Worm (Caenorhabditis elegans) whole organism, L4 larva: ENCODE results near the gene gcy-29.

Source experiments
- D1046.2 ChIP-seq: fragments of 200-800 bp; sonication (Bioruptor generic); IDR thresholded peaks from 2 replicates; pipeline ENCODE4 v1.3.6; 2022; ENCODE audit warnings: missing genetic modification characterization, missing compliant biosample characterization
- F26F4.8 ChIP-seq: fragments of 200-800 bp; sonication (Bioruptor generic); conservative IDR thresholded peaks from 2 replicates; pipeline ENCODE4 v1.3.6; 2022; ENCODE audit warnings: missing genetic modification characterization, missing compliant biosample characterization
- F37D6.2 ChIP-seq: sonication (generic microtip); optimal IDR thresholded peaks from 2 replicates; lab custom pipeline; 2016; ENCODE audit warnings: mild to moderate bottlenecking, missing genetic modification characterization, missing compliant biosample characterization
- F44E2.7 ChIP-seq: fragments of 200-800 bp; sonication (Bioruptor generic); IDR thresholded peaks from 2 replicates; pipeline ENCODE4 v2.1.2; 2022; ENCODE audit warnings: missing genetic modification characterization, missing compliant biosample characterization
- T20F7.1 ChIP-seq: fragments of 200-800 bp; sonication (Bioruptor generic); optimal IDR thresholded peaks from 2 replicates; lab custom pipeline; 2018; ENCODE audit warnings: mild to moderate bottlenecking, missing genetic modification characterization, missing compliant biosample characterization
- T26A8.4 ChIP-seq: fragments of 200-800 bp; sonication (Bioruptor generic); IDR thresholded peaks from 2 replicates; pipeline ENCODE4 v1.3.6; 2022; ENCODE audit warnings: missing genetic modification characterization, missing compliant biosample characterization
- Y105C5A.15 ChIP-seq: fragments of 200-800 bp; sonication (Bioruptor generic); IDR thresholded peaks from 2 replicates; pipeline ENCODE4 v1.3.6; 2022; ENCODE audit warnings: missing genetic modification characterization, missing compliant biosample characterization
- Y5F2A.4 ChIP-seq: fragments of 200-800 bp; sonication (Bioruptor generic); optimal IDR thresholded peaks from 2 replicates; lab custom pipeline; 2018; ENCODE audit warnings: mild to moderate bottlenecking, missing genetic modification characterization, missing compliant biosample characterization
- ZK337.2 ChIP-seq: fragments of 200-800 bp; sonication (Bioruptor generic); IDR thresholded peaks from 2 replicates; pipeline ENCODE4 v1.3.6; 2022; ENCODE audit warnings: missing genetic modification reagents, missing genetic modification characterization, missing compliant biosample characterization
- ZK546.5 ChIP-seq, 2 experiments: sonication (generic microtip); optimal IDR thresholded peaks; 2 replicates each; lab custom pipeline; 2017; ENCODE audit warnings: missing biosample characterization in 2 of 2, missing genetic modification characterization in 2 of 2
- aha-1 ChIP-seq: fragments of 150-350 bp; peaks from one replicate; lab custom pipeline; 2014; ENCODE audit warnings: missing biosample characterization, missing genetic modification characterization
- aly-2 ChIP-seq: sonication (generic microtip); optimal IDR thresholded peaks from 2 replicates; lab custom pipeline; 2018; ENCODE audit warnings: missing biosample characterization, missing genetic modification characterization
- attf-4 ChIP-seq: sonication (generic microtip); optimal IDR thresholded peaks from 3 replicates; lab custom pipeline; 2017; ENCODE audit warnings: missing biosample characterization, missing genetic modification characterization
- ceh-32 ChIP-seq: sonication (generic microtip); optimal IDR thresholded peaks from 2 replicates; lab custom pipeline; 2016; ENCODE audit warnings: mild to moderate bottlenecking, missing genetic modification characterization, missing compliant biosample characterization; ENCODE audit not compliant: poor library complexity
- ceh-44 ChIP-seq: fragments of 200-800 bp; sonication (Bioruptor generic); IDR thresholded peaks from 2 replicates; pipeline ENCODE4 v1.3.6; 2022; ENCODE audit warnings: missing genetic modification reagents, missing genetic modification characterization, missing compliant biosample characterization
- ceh-82 ChIP-seq: sonication (generic microtip); optimal IDR thresholded peaks from 2 replicates; lab custom pipeline; 2017; ENCODE audit warnings: missing biosample characterization, missing genetic modification characterization
- daf-16 ChIP-seq, 3 experiments: sonication (generic microtip); optimal IDR thresholded peaks; 2 replicates each; lab custom pipeline; 2016 to 2017; ENCODE audit warnings: missing genetic modification characterization in 3 of 3, missing genetic modification reagents in 3 of 3, mild to moderate bottlenecking in 2 of 3, missing compliant biosample characterization in 2 of 3, missing biosample characterization in 1 of 3, moderate library complexity in 1 of 3
- daf-8 ChIP-seq: fragments of 200-800 bp; sonication (Bioruptor generic); IDR thresholded peaks from 2 replicates; pipeline ENCODE4 v1.3.6; 2022; ENCODE audit warnings: missing genetic modification characterization, missing compliant biosample characterization
- dmd-9 ChIP-seq: fragments of 200-800 bp; sonication (Bioruptor generic); IDR thresholded peaks from 2 replicates; pipeline ENCODE4 v1.3.6; 2022; ENCODE audit warnings: missing genetic modification reagents, missing genetic modification characterization, missing compliant biosample characterization
- hlh-30 ChIP-seq: sonication (generic microtip); optimal IDR thresholded peaks from 2 replicates; lab custom pipeline; 2017; ENCODE audit warnings: antibody characterized with exemption, mild to moderate bottlenecking, missing genetic modification characterization, missing compliant biosample characterization; ENCODE audit not compliant: insufficient read depth
- jun-1 ChIP-seq: fragments of 150-350 bp; optimal IDR thresholded peaks from 2 replicates; lab custom pipeline; 2014; ENCODE audit warnings: missing biosample characterization, missing genetic modification reagents, missing genetic modification characterization
- mdt-29 ChIP-seq: fragments of 200-800 bp; sonication (Bioruptor generic); IDR thresholded peaks from 2 replicates; pipeline ENCODE4 v1.3.6; 2022; ENCODE audit warnings: missing genetic modification reagents, missing genetic modification characterization, missing compliant biosample characterization
- mxl-3 ChIP-seq: fragments of 200-800 bp; sonication (Bioruptor generic); optimal IDR thresholded peaks from 2 replicates; lab custom pipeline; 2018; ENCODE audit warnings: mild to moderate bottlenecking, missing genetic modification characterization, missing compliant biosample characterization
- nhr-102 ChIP-seq: sonication (generic microtip); optimal IDR thresholded peaks from 2 replicates; lab custom pipeline; 2016; ENCODE audit warnings: mild to moderate bottlenecking, missing genetic modification characterization, moderate library complexity, missing compliant biosample characterization
- nhr-11 ChIP-seq: fragments of 150-350 bp; optimal IDR thresholded peaks from 2 replicates; lab custom pipeline; 2014; ENCODE audit warnings: missing biosample characterization, missing genetic modification characterization
- nhr-25 ChIP-seq: sonication (generic microtip); optimal IDR thresholded peaks from 2 replicates; lab custom pipeline; 2017; ENCODE audit warnings: missing genetic modification characterization, mild to moderate bottlenecking, missing compliant biosample characterization, antibody characterized with exemption, moderate library complexity, borderline replicate concordance; ENCODE audit not compliant: insufficient read depth
- nhr-28 ChIP-seq: fragments of 150-350 bp; optimal IDR thresholded peaks from 2 replicates; lab custom pipeline; 2014; ENCODE audit warnings: missing biosample characterization, missing genetic modification characterization
- nhr-42 ChIP-seq: fragments of 200-800 bp; sonication (Bioruptor generic); IDR thresholded peaks from 2 replicates; pipeline ENCODE4 v1.3.6; 2022; ENCODE audit warnings: missing genetic modification characterization, missing compliant biosample characterization
- nhr-48 ChIP-seq: sonication (generic microtip); optimal IDR thresholded peaks from 2 replicates; lab custom pipeline; 2016; ENCODE audit warnings: mild to moderate bottlenecking, missing genetic modification characterization, missing compliant biosample characterization
- php-3 ChIP-seq: fragments of 200-800 bp; sonication (Bioruptor generic); IDR thresholded peaks from 2 replicates; pipeline ENCODE4 v1.3.6; 2022; ENCODE audit warnings: missing genetic modification reagents, missing genetic modification characterization, missing compliant biosample characterization
- rbr-2 ChIP-seq: sonication (generic microtip); optimal IDR thresholded peaks from 2 replicates; lab custom pipeline; 2016; ENCODE audit warnings: missing genotype, missing genetic modification characterization, missing compliant biosample characterization
- tra-1 ChIP-seq: fragments of 200-800 bp; sonication (Bioruptor generic); IDR thresholded peaks from 2 replicates; pipeline ENCODE4 v1.3.6; 2022; ENCODE audit warnings: missing genetic modification reagents, missing genetic modification characterization, missing compliant biosample characterization
- unc-62 ChIP-seq, 3 experiments: fragments of 150-350 bp in 1 of 3; sonication (generic microtip); optimal IDR thresholded peaks in 2 of 3; peaks in 1 of 3; 1 replicate in 1 of 3; 2 replicates in 2 of 3; lab custom pipeline; 2014 to 2017; ENCODE audit warnings: missing biosample characterization in 3 of 3, missing genetic modification characterization in 3 of 3, missing genetic modification reagents in 3 of 3, missing genotype in 1 of 3
- zfp-3 ChIP-seq: fragments of 200-800 bp; sonication (Bioruptor generic); conservative IDR thresholded peaks from 2 replicates; pipeline ENCODE4 v1.3.6; 2022; ENCODE audit warnings: missing genetic modification reagents, missing genetic modification characterization, missing compliant biosample characterization
- zip-2 ChIP-seq: fragments of 150-350 bp; optimal IDR thresholded peaks from 2 replicates; lab custom pipeline; 2014; ENCODE audit warnings: missing biosample characterization, missing genetic modification characterization
- ztf-7 ChIP-seq: fragments of 150-350 bp; optimal IDR thresholded peaks from 2 replicates; lab custom pipeline; 2014; ENCODE audit warnings: missing biosample characterization, missing genetic modification characterization

Gene gcy-29

DNA sequence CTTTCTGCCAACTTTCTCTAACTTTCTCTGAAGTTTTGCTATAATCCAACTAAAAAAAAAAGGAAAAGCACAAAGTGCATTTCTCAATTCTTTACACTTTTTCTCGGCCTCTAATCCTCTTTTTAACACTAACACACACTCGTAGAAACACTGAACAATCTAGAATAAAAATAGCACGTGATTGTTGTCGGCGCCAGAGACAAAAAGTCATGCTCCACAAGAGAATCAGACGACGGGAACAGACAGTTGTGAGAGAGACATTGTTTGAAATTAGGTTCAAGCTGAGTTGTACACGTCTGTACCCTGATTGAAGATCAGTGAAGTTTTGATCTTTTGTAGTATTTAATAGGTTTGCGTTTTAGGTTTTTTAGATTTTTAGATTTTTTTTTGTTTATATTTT, 49.8 kb upstream of the gcy-29 start (continued):
- TF ChIP-seq Y105C5A.15 (GFP tag; lab: Robert Waterston, UW) (no peak), T26A8.4 (peak; percentile 61; the same call in 1 of the 2 replicates), ceh-44 (no peak), ceh-32 (tag; lab: Kevin White, UChicago) (no peak), aly-2 (tag; lab: Kevin White, UChicago) (no peak), ceh-82 (tag; lab: Kevin White, UChicago) (no peak), nhr-102 (peak; percentile 48), nhr-48 (tag; lab: Kevin White, UChicago) (peak; percentile 68)
- TF ChIP-seq, all 104 proteins: peak for 30

DNA sequence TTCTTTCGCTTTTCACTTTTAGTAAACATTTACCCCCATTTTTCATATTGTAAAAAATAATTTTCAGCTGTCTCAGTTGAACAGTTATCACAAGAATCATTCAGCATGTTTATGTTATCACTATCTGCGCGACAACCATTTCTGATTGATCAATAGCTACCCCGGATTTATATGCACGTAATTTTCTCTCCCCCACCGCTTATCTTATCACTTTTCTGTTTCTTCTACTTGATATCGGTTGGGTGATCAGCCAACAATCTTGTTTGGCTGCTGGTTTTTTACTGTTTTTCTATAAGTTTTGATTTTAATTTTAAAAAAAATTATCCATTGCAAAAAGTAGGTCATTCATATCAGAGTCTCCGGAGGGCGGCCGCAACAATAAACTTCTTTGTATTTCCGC, 49.2 kb upstream of the gcy-29 start:
- TF ChIP-seq nhr-28 (tag; lab: Kevin White, UChicago) (peak; percentile 3), daf-16 (GFP tag; optimal IDR thresholded peaks at IDR 0.05; lab: Kevin White, UChicago) (no peak), daf-16 (tag; optimal IDR thresholded peaks at IDR 0.05; lab: Kevin White, UChicago) (peak; percentile 48), aha-1 (peak; percentile 45), Y105C5A.15 (GFP tag; lab: Robert Waterston, UW) (no peak)

DNA sequence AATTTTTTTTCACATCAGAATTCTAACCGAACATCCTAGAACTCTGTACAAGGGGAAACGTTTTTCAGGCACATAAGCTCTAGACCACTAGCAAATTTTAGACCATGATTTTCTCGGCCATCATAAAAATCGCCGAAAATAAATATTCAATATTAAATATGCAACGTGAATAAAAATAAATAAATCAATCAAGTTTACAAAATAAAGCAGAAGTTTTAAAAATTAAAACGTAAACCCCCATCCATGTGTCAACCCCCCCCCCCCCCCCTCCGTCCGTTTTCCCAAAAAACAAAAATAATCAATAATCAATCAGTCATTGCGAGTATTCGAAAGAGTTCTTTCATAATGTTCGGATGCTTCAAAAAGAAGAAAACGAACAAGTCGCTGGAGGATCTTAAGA, 44.7 kb upstream of the gcy-29 start, which contains the start of gene catp-4:
TSS of gene catp-4 (plus strand) at position 301 of the 400 bp plus-strand sequence.
- no peak for TF ChIP-seq rbr-2 (tag; lab: Kevin White, UChicago)
- no peak for TF ChIP-seq dmd-9
- no peak for TF ChIP-seq ZK337.2 (GFP tag; lab: Robert Waterston, UW)
- no peak for TF ChIP-seq T20F7.1 (GFP tag; lab: Kevin White, UChicago)
- no peak for TF ChIP-seq Y5F2A.4
- no peak for TF ChIP-seq unc-62 (GFP tag; optimal IDR thresholded peaks at IDR 0.05 in 1 of 2; lab: Kevin White, UChicago)
- no peak for TF ChIP-seq unc-62 (tag; optimal IDR thresholded peaks at IDR 0.05; lab: Kevin White, UChicago)
- TF ChIP-seq, all 104 proteins: peak for 0

DNA sequence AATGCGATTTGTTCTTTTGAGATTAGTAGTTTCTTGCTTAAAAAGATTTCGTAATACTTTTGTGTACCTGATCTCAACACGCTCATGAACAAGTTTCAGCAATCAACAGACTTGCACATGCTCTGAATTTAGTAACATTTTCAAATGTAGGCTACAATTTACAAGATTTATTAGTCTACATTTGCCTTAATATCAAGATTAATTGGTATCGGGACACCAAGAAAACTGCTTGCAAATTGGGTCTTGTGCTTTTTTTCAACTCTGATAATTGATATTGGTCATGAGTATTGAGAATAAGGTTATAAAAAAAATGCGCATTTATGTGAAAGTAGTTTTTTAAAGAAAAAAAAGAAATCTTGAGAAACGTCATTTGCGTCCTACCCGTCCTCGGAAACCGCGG, 44.0 kb upstream of the gcy-29 start:
- peak; percentile 64 for TF ChIP-seq nhr-11 (tag; lab: Kevin White, UChicago)
- TF ChIP-seq zfp-3 (GFP tag; lab: Robert Waterston, UW): no peak
- peak; percentile 67 for TF ChIP-seq aha-1
- TF ChIP-seq unc-62 (GFP tag; optimal IDR thresholded peaks at IDR 0.05 in 1 of 2; lab: Kevin White, UChicago): peak in 1 of 2 experiments; percentile 58
- no peak for TF ChIP-seq unc-62 (tag; optimal IDR thresholded peaks at IDR 0.05; lab: Kevin White, UChicago)
- TF ChIP-seq, all 104 proteins: peak for 3

DNA sequence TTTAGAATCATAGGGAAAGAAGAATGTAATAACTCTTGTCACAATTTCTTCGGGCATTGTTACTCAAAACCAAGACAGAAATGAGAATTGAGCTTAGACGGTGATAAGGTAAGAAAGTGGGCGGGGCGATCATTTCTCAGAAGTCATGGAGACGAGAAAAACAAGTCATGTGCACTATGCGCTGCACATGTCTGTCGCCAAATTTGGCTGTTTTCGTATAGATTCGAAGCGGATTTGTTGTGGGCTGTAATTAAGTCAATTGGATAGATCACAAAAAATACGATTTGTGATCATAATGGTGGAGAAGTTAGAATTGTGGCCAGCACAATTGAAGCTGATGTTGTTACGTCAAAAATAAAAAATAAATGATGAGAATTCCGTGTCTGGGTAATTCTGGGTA, 43.1 kb upstream of the gcy-29 start, which contains the start of gene C01G12.7:
TSS of gene C01G12.7 (minus strand) at position 195 of the 400 bp plus-strand sequence.
- TF ChIP-seq zip-2 (no peak), nhr-42 (GFP tag; lab: Robert Waterston, UW) (0 out of 2 replicates have a peak, but pooled peaks have one; percentile 13), T26A8.4 (no peak), daf-8 (no peak), F44E2.7 (GFP tag; lab: Robert Waterston, UW) (no peak)
- TF ChIP-seq, all 104 proteins: peak for 1

DNA sequence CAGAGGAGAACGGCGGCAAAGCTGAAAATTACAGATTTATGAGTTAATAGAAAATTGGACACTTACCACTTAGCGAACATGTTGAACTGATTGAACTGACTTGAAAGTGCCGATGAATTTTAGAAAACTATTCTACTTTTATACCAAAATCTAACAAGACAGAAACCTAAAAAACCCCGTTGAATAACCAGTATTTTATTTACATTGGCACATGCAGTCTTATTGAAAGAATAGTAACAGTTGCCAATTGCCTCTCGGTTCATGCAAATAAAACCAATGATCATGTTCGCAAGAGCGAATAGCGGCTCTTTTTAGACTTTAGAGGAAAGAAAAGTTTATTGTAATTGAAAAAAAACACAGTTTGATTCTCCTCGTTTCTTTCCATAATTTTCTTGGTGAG, 39.6 kb upstream of the gcy-29 start, which contains the start of gene nspb-10:
TSS of gene nspb-10 (minus strand) at position 101 of the 400 bp plus-strand sequence.
- TF ChIP-seq F37D6.2 (tag; lab: Kevin White, UChicago) (no peak), attf-4 (tag; lab: Kevin White, UChicago) (no peak), dmd-9 (no peak), ztf-7 (tag; lab: Kevin White, UChicago) (no peak), F26F4.8 (GFP tag; lab: Robert Waterston, UW) (no peak), jun-1 (tag; lab: Kevin White, UChicago) (no peak), D1046.2 (GFP tag; lab: Robert Waterston, UW) (no peak), ZK546.5 (tag; optimal IDR thresholded peaks at IDR 0.05; lab: Kevin White, UChicago) (no peak), ceh-82 (tag; lab: Kevin White, UChicago) (no peak), mxl-3 (no peak), daf-8 (no peak), mdt-29 (no peak), php-3 (no peak), tra-1 (GFP tag; lab: Robert Waterston, UW) (no peak), hlh-30 (tag; lab: Kevin White, UChicago) (no peak), zfp-3 (GFP tag; lab: Robert Waterston, UW) (no peak), nhr-25 (no peak)
